Worm (Caenorhabditis elegans): ENCODE measurements around the gene ZK1098.3.

- TF ChIP-seq snpc-4 (tag; optimal IDR thresholded peaks at IDR 0.05) (no peak), elt-3 (tag; optimal IDR thresholded peaks at IDR 0.05) (no peak), unc-39 (tag; optimal IDR thresholded peaks at IDR 0.05) (no peak), unc-62 (GFP tag; optimal IDR thresholded peaks at IDR 0.05) (no peak), cnd-1 (tag; optimal IDR thresholded peaks at IDR 0.05) (no peak), nhr-237 (tag; optimal IDR thresholded peaks at IDR 0.05) (no peak), lin-32 (GFP tag; optimal IDR thresholded peaks at IDR 0.05) (no peak), mab-5 (tag; optimal IDR thresholded peaks at IDR 0.05) (no peak), lsy-2 (tag; optimal IDR thresholded peaks at IDR 0.05) (no peak), pha-4 (tag; optimal IDR thresholded peaks at IDR 0.05) (no peak), nhr-76 (tag; optimal IDR thresholded peaks at IDR 0.05) (no peak)
Observed at ce11 chrIII:9513569-9513968, 24.9 kb downstream of the ZK1098.3 start, which contains the start of gene F55H2.8.
